Worm (Caenorhabditis elegans): ENCODE data around the gene srz-42.

- TF ChIP-seq flt-1 (GFP tag; IDR thresholded peaks at IDR 0.05) (no peak), ref-1 (GFP tag; conservative IDR thresholded peaks at IDR 0.05) (no peak), med-1 (GFP tag; optimal IDR thresholded peaks at IDR 0.05; ENCODE audit: insufficient read depth) (no peak), tab-1 (GFP tag; IDR thresholded peaks at IDR 0.05) (no peak), ztf-23 (GFP tag; IDR thresholded peaks at IDR 0.05) (no peak), ztf-29 (GFP tag; IDR thresholded peaks at IDR 0.05) (no peak), T22C8.4 (GFP tag; IDR thresholded peaks at IDR 0.05) (no peak)
These were observed 24.1 kb downstream of the srz-42 start, which contains the start of gene oac-38 for ce11 chrIV:14153261-14153660.
